Worm (Caenorhabditis elegans) whole organism, early embryonic: ENCODE data around the gene dmsr-3.

Source experiments
- flt-1 ChIP-seq: fragments of 200-800 bp; sonication (Bioruptor generic); IDR thresholded peaks from 2 replicates; pipeline ENCODE4 v1.3.6; 2022; ENCODE audit warnings: missing genetic modification characterization, missing compliant biosample characterization
- tbx-11 ChIP-seq: fragments of 200-800 bp; sonication (Bioruptor generic); IDR thresholded peaks from 2 replicates; pipeline ENCODE4 v1.3.6; 2022; ENCODE audit warnings: missing genetic modification characterization, missing compliant biosample characterization
- tra-4 ChIP-seq: sonication (generic microtip); optimal IDR thresholded peaks from 2 replicates; lab custom pipeline; 2017; ENCODE audit warnings: missing genetic modification characterization, missing compliant biosample characterization

ce11 chrII:13339984-13340383 is 16.0 kb downstream of the dmsr-3 start:
- TF ChIP-seq flt-1 (GFP tag; lab: Robert Waterston, UW) (no peak), tbx-11 (GFP tag; lab: Robert Waterston, UW) (no peak), tra-4 (tag; lab: Kevin White, UChicago) (no peak)
